Fruit fly (Drosophila melanogaster) whole organism, embryonic: ENCODE data around the gene CG10165.

Experiments used
- B-H2 ChIP-seq: fragments of 200-800 bp; sonication (Bioruptor generic); optimal IDR thresholded peaks from 2 replicates; lab custom pipeline; 2018; ENCODE audit warnings: missing biosample characterization, mild to moderate bottlenecking, missing genetic modification characterization
- CG10147 ChIP-seq: fragments of 200-800 bp; sonication (Bioruptor generic); optimal IDR thresholded peaks from 2 replicates; lab custom pipeline; 2019; ENCODE audit warnings: missing biosample characterization, mild to moderate bottlenecking, missing genetic modification characterization, moderate library complexity
- CG10209 ChIP-seq: fragments of 200-800 bp; sonication (Bioruptor generic); optimal IDR thresholded peaks from 3 replicates; lab custom pipeline; 2017; ENCODE audit warnings: missing biosample characterization, mild to moderate bottlenecking, missing genetic modification characterization, missing genetic modification reagents
- CG10267 ChIP-seq: fragments of 200-800 bp; sonication (Bioruptor generic); optimal IDR thresholded peaks from 2 replicates; lab custom pipeline; 2018; ENCODE audit warnings: missing biosample characterization, mild to moderate bottlenecking, missing genetic modification characterization, moderate library complexity
- CG10462 ChIP-seq: fragments of 200-800 bp; sonication (Bioruptor generic); optimal IDR thresholded peaks from 2 replicates; lab custom pipeline; 2016; ENCODE audit warnings: missing biosample characterization, missing genetic modification characterization
- CG10654 ChIP-seq: fragments of 200-800 bp; sonication (Bioruptor generic); optimal IDR thresholded peaks from 2 replicates; lab custom pipeline; 2016; ENCODE audit warnings: missing biosample characterization, missing genetic modification characterization
- CG10959 ChIP-seq: fragments of 200-800 bp; sonication (Bioruptor generic); IDR thresholded peaks from 2 replicates; pipeline ENCODE4 v1.3.6; 2022; ENCODE audit warnings: missing biosample characterization, missing genetic modification characterization
- CG14050 ChIP-seq: fragments of 200-800 bp; sonication (Bioruptor generic); IDR thresholded peaks from 3 replicates; pipeline ENCODE4 v1.3.6; 2022; ENCODE audit warnings: missing biosample characterization, missing genetic modification characterization
- CG15514 ChIP-seq: fragments of 200-800 bp; sonication (Bioruptor generic); optimal IDR thresholded peaks from 3 replicates; lab custom pipeline; 2017; ENCODE audit warnings: missing biosample characterization, missing genetic modification characterization, mild to moderate bottlenecking, moderate library complexity, missing genetic modification reagents
- CG17328 ChIP-seq: fragments of 200-800 bp; sonication (Bioruptor generic); IDR thresholded peaks from 2 replicates; pipeline ENCODE4 v1.3.6; 2022; ENCODE audit warnings: missing biosample characterization, missing genetic modification characterization
- CG17612 ChIP-seq: fragments of 200-800 bp; sonication (Bioruptor generic); IDR thresholded peaks from 2 replicates; pipeline ENCODE4 v1.3.6; 2022; ENCODE audit warnings: missing biosample characterization, missing genetic modification characterization
- CG2889 ChIP-seq: fragments of 200-800 bp; sonication (Bioruptor generic); IDR thresholded peaks from 3 replicates; pipeline ENCODE4 v1.3.6; 2022; ENCODE audit warnings: missing biosample characterization, missing genetic modification characterization
- CG30020 ChIP-seq: fragments of 200-800 bp; optimal IDR thresholded peaks from 2 replicates; lab custom pipeline; 2019; ENCODE audit warnings: missing biosample characterization, mild to moderate bottlenecking, missing genetic modification characterization, moderate library complexity
- CG33213 ChIP-seq: fragments of 200-800 bp; sonication (Bioruptor generic); optimal IDR thresholded peaks from 3 replicates; lab custom pipeline; 2016; ENCODE audit warnings: missing biosample characterization, missing genetic modification characterization
- CG3407 ChIP-seq: fragments of 200-800 bp; sonication (Bioruptor generic); optimal IDR thresholded peaks from 2 replicates; lab custom pipeline; 2018; ENCODE audit warnings: missing biosample characterization, mild to moderate bottlenecking, missing genetic modification characterization
- CG5245 ChIP-seq: fragments of 200-800 bp; sonication (Bioruptor generic); optimal IDR thresholded peaks from 3 replicates; lab custom pipeline; 2016; ENCODE audit warnings: missing biosample characterization, missing genetic modification characterization
- CG7839 ChIP-seq: fragments of 200-800 bp; sonication (Bioruptor generic); optimal IDR thresholded peaks from 3 replicates; lab custom pipeline; 2018; ENCODE audit warnings: missing biosample characterization, mild to moderate bottlenecking, missing genetic modification characterization, moderate library complexity
- CG7928 ChIP-seq: fragments of 200-800 bp; sonication (Bioruptor generic); optimal IDR thresholded peaks from 2 replicates; lab custom pipeline; 2017; ENCODE audit warnings: missing biosample characterization, mild to moderate bottlenecking, missing genetic modification characterization
- CG7987 ChIP-seq: fragments of 200-800 bp; sonication (Bioruptor generic); optimal IDR thresholded peaks from 2 replicates; lab custom pipeline; 2018; ENCODE audit warnings: missing biosample characterization, mild to moderate bottlenecking, missing genetic modification characterization, moderate library complexity
- Camta ChIP-seq: fragments of 200-800 bp; sonication (Bioruptor generic); optimal IDR thresholded peaks from 2 replicates; lab custom pipeline; 2016; ENCODE audit warnings: missing biosample characterization, missing genetic modification characterization
- D ChIP-seq, 2 experiments: fragments of 200-800 bp in 1 of 2; fragments of >200 bp in 1 of 2; sonication (Bioruptor generic) in 1 of 2; optimal IDR thresholded peaks; 2 replicates in 1 of 2; 3 replicates in 1 of 2; lab custom pipeline; 2017; ENCODE audit warnings: mild to moderate bottlenecking in 1 of 2, missing biosample characterization in 1 of 2, missing genetic modification characterization in 1 of 2, missing genetic modification reagents in 1 of 2
- Dad ChIP-seq: fragments of 200-800 bp; sonication (Bioruptor generic); optimal IDR thresholded peaks from 3 replicates; lab custom pipeline; 2016; ENCODE audit warnings: missing biosample characterization, missing genetic modification characterization
- Deaf1 ChIP-seq: fragments of 200-800 bp; optimal IDR thresholded peaks from 3 replicates; lab custom pipeline; 2019; ENCODE audit warnings: missing biosample characterization, mild to moderate bottlenecking, missing genetic modification characterization, moderate library complexity
- Myb ChIP-seq: fragments of 200-800 bp; sonication (Bioruptor generic); optimal IDR thresholded peaks from 2 replicates; lab custom pipeline; 2016; ENCODE audit warnings: missing biosample characterization, missing genetic modification characterization
- Nf-YC ChIP-seq: fragments of 200-800 bp; optimal IDR thresholded peaks from 3 replicates; lab custom pipeline; 2019; ENCODE audit warnings: missing biosample characterization, mild to moderate bottlenecking, missing genetic modification characterization, moderate library complexity
- Oaz ChIP-seq: fragments of 200-800 bp; sonication (Bioruptor generic); IDR thresholded peaks from 2 replicates; pipeline ENCODE4 v1.3.6; 2022; ENCODE audit warnings: missing biosample characterization, missing genetic modification characterization
- Sox102F ChIP-seq: fragments of 200-800 bp; sonication (Bioruptor generic); optimal IDR thresholded peaks from 2 replicates; lab custom pipeline; 2018; ENCODE audit warnings: missing biosample characterization, mild to moderate bottlenecking, missing genetic modification characterization, moderate library complexity
- Taf1 ChIP-seq: fragments of 200-800 bp; sonication (Bioruptor generic); IDR thresholded peaks from 2 replicates; pipeline ENCODE4 v1.3.6; 2022; ENCODE audit warnings: missing biosample characterization, missing genetic modification characterization
- ara ChIP-seq: fragments of 200-800 bp; sonication (Bioruptor generic); IDR thresholded peaks from 2 replicates; pipeline ENCODE4 v1.3.6; 2022; ENCODE audit warnings: missing biosample characterization, missing genetic modification characterization
- bigmax ChIP-seq: fragments of 200-800 bp; sonication (Bioruptor generic); optimal IDR thresholded peaks from 2 replicates; lab custom pipeline; 2018; ENCODE audit warnings: missing biosample characterization, mild to moderate bottlenecking, missing genetic modification characterization
- cad ChIP-seq: fragments of >200 bp; optimal IDR thresholded peaks from 2 replicates; lab custom pipeline; 2017; ENCODE audit warnings: missing biosample characterization, missing genetic modification characterization
- cato ChIP-seq: fragments of 200-800 bp; sonication (Bioruptor generic); optimal IDR thresholded peaks from 2 replicates; lab custom pipeline; 2016; ENCODE audit warnings: missing biosample characterization, missing genetic modification characterization, borderline replicate concordance
- chinmo ChIP-seq: fragments of 200-800 bp; sonication (Bioruptor generic); IDR thresholded peaks from 4 replicates; pipeline ENCODE4 v1.3.6; 2022; ENCODE audit warnings: missing biosample characterization, missing genetic modification characterization; ENCODE audit not compliant: partially characterized antibody
- ci ChIP-seq: fragments of 200-800 bp; sonication (Bioruptor generic); IDR thresholded peaks from 3 replicates; pipeline ENCODE4 v1.3.6; 2022; ENCODE audit warnings: missing biosample characterization, missing genetic modification characterization
- da ChIP-seq: fragments of 200-800 bp; sonication (Bioruptor generic); optimal IDR thresholded peaks from 2 replicates; lab custom pipeline; 2016; ENCODE audit warnings: missing biosample characterization, missing genetic modification characterization
- esg ChIP-seq: fragments of 200-800 bp; sonication (Bioruptor generic); conservative IDR thresholded peaks from 2 replicates; pipeline ENCODE4 v1.3.6; 2022; ENCODE audit warnings: missing biosample characterization, missing genetic modification characterization
- h ChIP-seq: fragments of >200 bp; optimal IDR thresholded peaks from 2 replicates; lab custom pipeline; 2017
- hbn ChIP-seq: fragments of 200-800 bp; sonication (Bioruptor generic); IDR thresholded peaks from 2 replicates; pipeline ENCODE4 v1.3.6; 2022; ENCODE audit warnings: missing biosample characterization, missing genetic modification characterization; ENCODE audit not compliant: partially characterized antibody
- hkb ChIP-seq, 2 experiments: fragments of 200-800 bp in 1 of 2; fragments of >200 bp in 1 of 2; sonication (Bioruptor generic) in 1 of 2; IDR thresholded peaks in 1 of 2; optimal IDR thresholded peaks in 1 of 2; 2 replicates each; pipeline versions ENCODE4 v1.3.6 to Lab custom; 2017 to 2022; ENCODE audit warnings: missing biosample characterization in 1 of 2, missing genetic modification characterization in 1 of 2
- ind ChIP-seq: fragments of 200-800 bp; sonication (Bioruptor generic); optimal IDR thresholded peaks from 3 replicates; lab custom pipeline; 2016; ENCODE audit warnings: missing biosample characterization, missing genetic modification characterization
- kay ChIP-seq: fragments of 200-800 bp; sonication (Bioruptor generic); optimal IDR thresholded peaks from 2 replicates; lab custom pipeline; 2016; ENCODE audit warnings: missing biosample characterization, missing genetic modification characterization
- nom ChIP-seq: fragments of 200-800 bp; sonication (Bioruptor generic); optimal IDR thresholded peaks from 2 replicates; lab custom pipeline; 2017; ENCODE audit warnings: missing biosample characterization, missing genetic modification characterization, mild to moderate bottlenecking, moderate library complexity, missing genetic modification reagents
- odd ChIP-seq: fragments of 200-800 bp; sonication (Bioruptor generic); optimal IDR thresholded peaks from 2 replicates; lab custom pipeline; 2017; ENCODE audit warnings: missing biosample characterization, mild to moderate bottlenecking, missing genetic modification characterization
- ro ChIP-seq: fragments of 200-800 bp; sonication (Bioruptor generic); IDR thresholded peaks from 2 replicates; pipeline ENCODE4 v1.3.6; 2022; ENCODE audit warnings: missing biosample characterization, missing genetic modification characterization
- sd ChIP-seq: fragments of 200-800 bp; sonication (Bioruptor generic); optimal IDR thresholded peaks from 3 replicates; lab custom pipeline; 2018; ENCODE audit warnings: missing biosample characterization, mild to moderate bottlenecking, missing genetic modification characterization, moderate library complexity
- sens-2 ChIP-seq: fragments of 200-800 bp; sonication (Bioruptor generic); IDR thresholded peaks from 2 replicates; pipeline ENCODE4 v1.3.6; 2022; ENCODE audit warnings: missing biosample characterization, missing genetic modification characterization
- sqz ChIP-seq: fragments of 200-800 bp; sonication (Bioruptor generic); optimal IDR thresholded peaks from 3 replicates; lab custom pipeline; 2018; ENCODE audit warnings: missing biosample characterization, mild to moderate bottlenecking, missing genetic modification characterization
- zen ChIP-seq: fragments of 200-800 bp; sonication (Bioruptor generic); optimal IDR thresholded peaks from 3 replicates; lab custom pipeline; 2018; ENCODE audit warnings: missing biosample characterization, mild to moderate bottlenecking, missing genetic modification characterization, moderate library complexity
- zen2 ChIP-seq: fragments of 200-800 bp; sonication (Bioruptor generic); IDR thresholded peaks from 3 replicates; pipeline ENCODE4 v1.3.6; 2022; ENCODE audit warnings: missing biosample characterization, missing genetic modification characterization; ENCODE audit not compliant: partially characterized antibody

CG10165 gene

dm6 chr2L:19517154-19517814 lies 12.8 kb downstream of the CG10165 start, which contains the start of gene Hasp (continued):
- no peak for TF ChIP-seq CG7928 (GFP tag; lab: Kevin White, UChicago)
- no peak for TF ChIP-seq CG7987 (GFP tag; lab: Kevin White, UChicago)
- TF ChIP-seq Taf1 (GFP tag; lab: Robert Waterston, UW), result no peak
- peak; percentile 5 for TF ChIP-seq B-H2
- TF ChIP-seq ci (GFP tag; lab: Robert Waterston, UW), result peak; percentile 71; the same call in 2 of the 3 replicates
- no peak for TF ChIP-seq CG10462
- peak; percentile 21 for TF ChIP-seq Myb (GFP tag; lab: Kevin White, UChicago)
- TF ChIP-seq sens-2 (GFP tag; lab: Robert Waterston, UW), result no peak
- no peak for TF ChIP-seq zen
- TF ChIP-seq CG10209, result peak; percentile 26
- TF ChIP-seq CG33213 (GFP tag; lab: Kevin White, UChicago), result no peak
- TF ChIP-seq CG3407 (GFP tag; lab: Kevin White, UChicago), result no peak
- TF ChIP-seq ind (GFP tag; lab: Kevin White, UChicago), result peak; percentile 62
- peak; percentile 69 for TF ChIP-seq CG10267
- peak; percentile 29; the same call in 1 of the 2 replicates for TF ChIP-seq CG17328
- TF ChIP-seq CG5245 (GFP tag; lab: Kevin White, UChicago), result peak; percentile 24
- TF ChIP-seq odd (GFP tag; lab: Kevin White, UChicago), result no peak
- TF ChIP-seq chinmo (GFP tag; lab: Robert Waterston, UW), result peak; percentile 72; the same call in 1 of the 4 replicates
- no peak for TF ChIP-seq CG2889 (GFP tag; lab: Robert Waterston, UW)
- peak; percentile 9; the same call in 1 of the 3 replicates for TF ChIP-seq CG14050 (GFP tag; lab: Robert Waterston, UW)
- TF ChIP-seq CG30020 (tag; lab: Kevin White, UChicago), result peak; percentile 2
- TF ChIP-seq CG10959 (GFP tag; lab: Robert Waterston, UW), result no peak
- TF ChIP-seq kay (GFP tag; lab: Kevin White, UChicago), result peak; percentile 12
- TF ChIP-seq CG15514 (GFP tag; lab: Kevin White, UChicago), result peak; percentile 19
- TF ChIP-seq ara (GFP tag; lab: Robert Waterston, UW), result peak; percentile 44; the same call in 1 of the 2 replicates
- no peak for TF ChIP-seq bigmax (GFP tag; lab: Kevin White, UChicago)
- peak; percentile 56 for TF ChIP-seq esg (GFP tag; lab: Robert Waterston, UW)
- no peak for TF ChIP-seq Oaz (GFP tag; lab: Robert Waterston, UW)
- TF ChIP-seq D (optimal IDR thresholded peaks at IDR 0.05; lab: Kevin White, UChicago), result no peak
- peak; percentile 44 for TF ChIP-seq D (GFP tag; optimal IDR thresholded peaks at IDR 0.05; lab: Kevin White, UChicago)
- TF ChIP-seq CG10147 (GFP tag; lab: Kevin White, UChicago), result peak; percentile 52
- no peak for TF ChIP-seq cad (GFP tag; lab: Kevin White, UChicago)
- peak; percentile 18 for TF ChIP-seq Dad (GFP tag; lab: Kevin White, UChicago)
- 0 out of 2 replicates have a peak, but pooled peaks have one; percentile 19 for TF ChIP-seq ro (GFP tag; lab: Robert Waterston, UW)
- no peak for TF ChIP-seq da (GFP tag; lab: Kevin White, UChicago)
- TF ChIP-seq CG7839, result peak; percentile 83
- peak; percentile 62 for TF ChIP-seq CG10654 (GFP tag; lab: Kevin White, UChicago)
- no peak for TF ChIP-seq CG17612 (GFP tag; lab: Robert Waterston, UW)
- peak; percentile 53; the same call in 1 of the 2 replicates for TF ChIP-seq hbn (GFP tag; lab: Robert Waterston, UW)
- TF ChIP-seq Sox102F (GFP tag; lab: Kevin White, UChicago), result no peak
- TF ChIP-seq Camta (GFP tag; lab: Kevin White, UChicago), result no peak
- TF ChIP-seq Deaf1 (tag; lab: Kevin White, UChicago), result peak; percentile 47
- TF ChIP-seq sqz (GFP tag; lab: Kevin White, UChicago), result no peak
- TF ChIP-seq sd (tag; lab: Kevin White, UChicago), result no peak
- TF ChIP-seq cato (GFP tag; lab: Kevin White, UChicago), result no peak
- no peak for TF ChIP-seq hkb (optimal IDR thresholded peaks at IDR 0.05; lab: Kevin White, UChicago)
- peak; percentile 52; the same call in 1 of the 2 replicates for TF ChIP-seq hkb (GFP tag; IDR thresholded peaks at IDR 0.05; lab: Robert Waterston, UW)
- no peak for TF ChIP-seq h (lab: Kevin White, UChicago)
- no peak for TF ChIP-seq nom (GFP tag; lab: Kevin White, UChicago)
- TF ChIP-seq Nf-YC (tag; lab: Kevin White, UChicago), result peak; percentile 48
- TF ChIP-seq zen2 (GFP tag; lab: Robert Waterston, UW), result peak; percentile 91
